Worm (Caenorhabditis elegans): ENCODE measurements around the gene T19H12.3.

ce11 chrV:4877587-4877986, 7.9 kb upstream of the T19H12.3 start, which contains the start of gene T19H12.6:
- no peak for TF ChIP-seq flt-1 (GFP tag; IDR thresholded peaks at IDR 0.05)
- TF ChIP-seq cog-1 (tag; optimal IDR thresholded peaks at IDR 0.05): no peak
- TF ChIP-seq ztf-23 (GFP tag; IDR thresholded peaks at IDR 0.05): no peak

Measured in whole organism, midembryonic.